Fruit fly (Drosophila melanogaster) whole organism, embryonic: Measurements from ENCODE around the gene grim.

Experiments
- CG11093 ChIP-seq: fragments of 200-800 bp; sonication (Bioruptor generic); IDR thresholded peaks from 3 replicates; pipeline ENCODE4 v1.3.6; 2022; ENCODE audit warnings: missing biosample characterization, missing genetic modification characterization
- CG16813 ChIP-seq: fragments of 200-800 bp; sonication (Bioruptor generic); IDR thresholded peaks from 3 replicates; pipeline ENCODE4 v1.3.6; 2022; ENCODE audit warnings: missing biosample characterization, missing genetic modification characterization; ENCODE audit not compliant: partially characterized antibody
- Eip74EF ChIP-seq, 2 experiments: fragments of 200-800 bp in 1 of 2; fragments of >200 bp in 1 of 2; sonication (Bioruptor generic) in 1 of 2; optimal IDR thresholded peaks; 2 replicates each; lab custom pipeline; 2017 to 2019; ENCODE audit warnings: missing biosample characterization in 2 of 2, missing genetic modification characterization in 2 of 2, mild to moderate bottlenecking in 1 of 2, moderate library complexity in 1 of 2
- ase ChIP-seq: fragments of 200-800 bp; sonication (Bioruptor generic); IDR thresholded peaks from 3 replicates; pipeline ENCODE4 v1.3.6; 2022; ENCODE audit warnings: missing biosample characterization, missing genetic modification characterization
- corto ChIP-seq: fragments of 200-800 bp; sonication (Bioruptor generic); optimal IDR thresholded peaks from 2 replicates; lab custom pipeline; 2016; ENCODE audit warnings: missing biosample characterization, mild to moderate bottlenecking, missing genetic modification characterization, moderate library complexity
- kni ChIP-seq: fragments of 200-800 bp; sonication (Bioruptor generic); optimal IDR thresholded peaks from 3 replicates; lab custom pipeline; 2017; ENCODE audit warnings: mild to moderate bottlenecking, missing biosample characterization, missing genetic modification reagents, missing genetic modification characterization
- lab ChIP-seq: fragments of 200-800 bp; sonication (Bioruptor generic); optimal IDR thresholded peaks from 3 replicates; lab custom pipeline; 2017; ENCODE audit warnings: missing biosample characterization, missing genetic modification characterization, mild to moderate bottlenecking, moderate library complexity, missing genetic modification reagents
- pita ChIP-seq: fragments of 200-800 bp; sonication (Bioruptor generic); optimal IDR thresholded peaks from 2 replicates; lab custom pipeline; 2017; ENCODE audit warnings: missing biosample characterization, mild to moderate bottlenecking, missing genetic modification characterization

dm6 chr3L:18349090-18349709 lies 45.0 kb upstream of the grim start:
- no peak for TF ChIP-seq corto
- TF ChIP-seq kni (GFP tag; lab: Kevin White, UChicago) = no peak
- TF ChIP-seq Eip74EF (GFP tag; optimal IDR thresholded peaks at IDR 0.05; lab: Kevin White, UChicago) = no peak
- no peak for TF ChIP-seq lab (GFP tag; lab: Kevin White, UChicago)
- TF ChIP-seq ase (GFP tag; lab: Robert Waterston, UW) = no peak
- no peak for TF ChIP-seq pita (GFP tag; lab: Kevin White, UChicago)
- no peak for TF ChIP-seq CG16813 (GFP tag; lab: Robert Waterston, UW)
- no peak for TF ChIP-seq CG11093 (GFP tag; lab: Robert Waterston, UW)
